Worm (Caenorhabditis elegans): ENCODE measurements around the gene Y51H7C.7.

ce11 chrII:1412359-1412907, 10.1 kb downstream of the Y51H7C.7 start, which contains the start of gene alkb-1:
- TF ChIP-seq nhr-77 (tag; optimal IDR thresholded peaks at IDR 0.05): no peak
- no peak for TF ChIP-seq nhr-76 (tag; optimal IDR thresholded peaks at IDR 0.05)
- TF ChIP-seq sea-2 (GFP tag; optimal IDR thresholded peaks at IDR 0.05): no peak
- no peak for TF ChIP-seq ceh-82 (tag; optimal IDR thresholded peaks at IDR 0.05)
- no peak for TF ChIP-seq zag-1 (tag; optimal IDR thresholded peaks at IDR 0.05)
- no peak for TF ChIP-seq ztf-11 (tag; optimal IDR thresholded peaks at IDR 0.05)
- TF ChIP-seq ztf-4 (tag; optimal IDR thresholded peaks at IDR 0.05): no peak
- TF ChIP-seq lin-15B (tag; optimal IDR thresholded peaks at IDR 0.05): no peak

Measured in whole organism, L3 larva.